Worm (Caenorhabditis elegans) whole organism, young adult: ENCODE measurements around the gene ZC262.13.

Experiments
- akir-1 ChIP-seq: fragments of 200-800 bp; sonication (Bioruptor generic); optimal IDR thresholded peaks from 2 replicates; lab custom pipeline; 2018; ENCODE audit warnings: mild to moderate bottlenecking, missing genetic modification characterization, moderate library complexity, missing compliant biosample characterization
- ama-1 ChIP-seq, 3 experiments: fragments of 150-350 bp in 1 of 3; sonication (generic microtip) in 2 of 3; optimal IDR thresholded peaks; 2 replicates each; lab custom pipeline; 2014 to 2018; ENCODE audit warnings: missing biosample characterization in 2 of 3, missing genetic modification characterization in 2 of 3, missing genetic modification reagents in 2 of 3
- ceh-100 ChIP-seq: fragments of 200-800 bp; sonication (Bioruptor generic); IDR thresholded peaks from 2 replicates; pipeline ENCODE4 v1.3.6; 2022; ENCODE audit warnings: missing genetic modification reagents, missing genetic modification characterization, missing compliant biosample characterization
- dpl-1 ChIP-seq: fragments of 150-350 bp; optimal IDR thresholded peaks from 2 replicates; lab custom pipeline; 2014; ENCODE audit warnings: missing biosample characterization, missing genetic modification reagents, missing genetic modification characterization
- hlh-12 ChIP-seq: sonication (generic microtip); optimal IDR thresholded peaks from 2 replicates; lab custom pipeline; 2016; ENCODE audit warnings: missing genetic modification characterization, missing compliant biosample characterization
- unc-62 ChIP-seq: fragments of 150-350 bp; optimal IDR thresholded peaks from 2 replicates; lab custom pipeline; 2014; ENCODE audit warnings: missing biosample characterization, missing genetic modification reagents, missing genetic modification characterization
- xnd-1 ChIP-seq: sonication (generic microtip); optimal IDR thresholded peaks from 2 replicates; lab custom pipeline; 2016; ENCODE audit warnings: missing genotype, missing genetic modification reagents, missing genetic modification characterization, missing compliant biosample characterization
- zfh-2 ChIP-seq: fragments of 200-800 bp; sonication (Bioruptor generic); conservative IDR thresholded peaks from 2 replicates; pipeline ENCODE4 v1.3.6; 2022; ENCODE audit warnings: missing genetic modification reagents, missing genetic modification characterization, missing compliant biosample characterization
- ztf-25 ChIP-seq: fragments of 200-800 bp; sonication (Bioruptor generic); IDR thresholded peaks from 2 replicates; pipeline ENCODE4 v1.3.6; 2022; ENCODE audit warnings: missing genetic modification reagents, missing genetic modification characterization, missing compliant biosample characterization

ce11 chrIII:8278801-8279200 lies 47.2 kb upstream of the ZC262.13 start, which contains the start of gene mig-10:
- no peak for TF ChIP-seq zfh-2 (GFP tag; lab: Robert Waterston, UW)
- no peak for TF ChIP-seq dpl-1
- no peak for TF ChIP-seq ztf-25
- TF ChIP-seq xnd-1 (tag; lab: Kevin White, UChicago) = no peak
- TF ChIP-seq ama-1 (optimal IDR thresholded peaks at IDR 0.05; lab: Kevin White, UChicago) = no peak
- TF ChIP-seq ama-1 (GFP tag; optimal IDR thresholded peaks at IDR 0.05; lab: Kevin White, UChicago) = no peak
- no peak for TF ChIP-seq hlh-12 (tag; lab: Kevin White, UChicago)
- no peak for TF ChIP-seq ceh-100 (GFP tag; lab: Robert Waterston, UW)
- no peak for TF ChIP-seq akir-1 (GFP tag; lab: Kevin White, UChicago)
- no peak for TF ChIP-seq unc-62 (GFP tag; lab: Kevin White, UChicago)
